Worm (Caenorhabditis elegans) whole organism, L1 larva: ENCODE data around the gene Y27F2A.9.

ENCODE experiments used
- C16A3.4 ChIP-seq: fragments of 150-350 bp; optimal IDR thresholded peaks from 2 replicates; lab custom pipeline; 2014; ENCODE audit warnings: missing biosample characterization, missing genetic modification characterization
- Y116A8C.19 ChIP-seq: sonication (generic microtip); optimal IDR thresholded peaks from 2 replicates; lab custom pipeline; 2016; ENCODE audit warnings: missing compliant biosample characterization, missing genetic modification characterization, borderline replicate concordance
- alr-1 ChIP-seq: fragments of 200-800 bp; sonication (Bioruptor generic); optimal IDR thresholded peaks from 2 replicates; lab custom pipeline; 2018; ENCODE audit warnings: borderline replicate concordance, mild to moderate bottlenecking, missing genetic modification characterization, missing compliant biosample characterization
- blmp-1 ChIP-seq: fragments of 150-350 bp; optimal IDR thresholded peaks from 2 replicates; lab custom pipeline; 2014; ENCODE audit warnings: missing biosample characterization, missing genetic modification characterization
- ceh-63 ChIP-seq: fragments of 200-800 bp; sonication (Bioruptor generic); optimal IDR thresholded peaks from 2 replicates; lab custom pipeline; 2018; ENCODE audit warnings: mild to moderate bottlenecking, missing genetic modification characterization, missing compliant biosample characterization
- ceh-82 ChIP-seq, 3 experiments: fragments of 150-350 bp in 1 of 3; sonication (generic microtip) in 2 of 3; optimal IDR thresholded peaks; 2 replicates each; lab custom pipeline; 2014 to 2017; ENCODE audit warnings: missing biosample characterization in 3 of 3, missing genetic modification characterization in 3 of 3
- ceh-90 ChIP-seq: sonication (generic microtip); optimal IDR thresholded peaks from 2 replicates; lab custom pipeline; 2016; ENCODE audit warnings: missing genetic modification characterization, missing compliant biosample characterization
- dsc-1 ChIP-seq: sonication (generic microtip); optimal IDR thresholded peaks from 2 replicates; lab custom pipeline; 2016; ENCODE audit warnings: mild to moderate bottlenecking, missing genetic modification characterization, missing compliant biosample characterization
- efl-3 ChIP-seq: fragments of 200-800 bp; sonication (Bioruptor generic); optimal IDR thresholded peaks from 2 replicates; lab custom pipeline; 2018; ENCODE audit warnings: mild to moderate bottlenecking, missing genetic modification characterization, missing compliant biosample characterization
- egl-13 ChIP-seq: sonication (generic microtip); optimal IDR thresholded peaks from 2 replicates; lab custom pipeline; 2016; ENCODE audit warnings: missing genotype, missing genetic modification reagents, missing genetic modification characterization, missing compliant biosample characterization
- elt-2 ChIP-seq: sonication (generic microtip); optimal IDR thresholded peaks from 2 replicates; lab custom pipeline; 2016; ENCODE audit warnings: missing genetic modification characterization, mild to moderate bottlenecking, inconsistent platforms, missing compliant biosample characterization, missing genetic modification reagents
- fkh-4 ChIP-seq: sonication (generic microtip); optimal IDR thresholded peaks from 2 replicates; lab custom pipeline; 2016; ENCODE audit warnings: missing compliant biosample characterization, missing genetic modification characterization, borderline replicate concordance
- fos-1 ChIP-seq: fragments of 150-350 bp; optimal IDR thresholded peaks from 2 replicates; lab custom pipeline; 2014; ENCODE audit warnings: missing biosample characterization, missing genetic modification characterization
- grh-1 ChIP-seq: fragments of 200-800 bp; sonication (Bioruptor generic); IDR thresholded peaks from 2 replicates; pipeline ENCODE4 v1.3.6; 2022; ENCODE audit warnings: missing genetic modification reagents, missing genetic modification characterization, missing compliant biosample characterization
- hpl-2 ChIP-seq: fragments of 150-350 bp; optimal IDR thresholded peaks from 2 replicates; lab custom pipeline; 2014; ENCODE audit warnings: missing biosample characterization, missing genetic modification reagents, missing genetic modification characterization
- isw-1 ChIP-seq: fragments of 200-800 bp; sonication (Bioruptor generic); IDR thresholded peaks from 2 replicates; pipeline ENCODE4 v1.3.6; 2022; ENCODE audit warnings: missing genetic modification characterization, missing compliant biosample characterization
- jun-1 ChIP-seq: fragments of 150-350 bp; optimal IDR thresholded peaks from 2 replicates; lab custom pipeline; 2014; ENCODE audit warnings: missing biosample characterization, missing genetic modification reagents, missing genetic modification characterization
- lin-13 ChIP-seq: fragments of 150-350 bp; optimal IDR thresholded peaks from 2 replicates; lab custom pipeline; 2014; ENCODE audit warnings: missing biosample characterization, missing genetic modification reagents, missing genetic modification characterization
- lin-14 ChIP-seq: fragments of 200-800 bp; sonication (Bioruptor generic); optimal IDR thresholded peaks from 2 replicates; lab custom pipeline; 2018; ENCODE audit warnings: mild to moderate bottlenecking, missing genetic modification characterization, moderate library complexity, missing compliant biosample characterization
- lin-15B ChIP-seq: fragments of 150-350 bp; sonication (generic microtip); optimal IDR thresholded peaks from 3 replicates; lab custom pipeline; 2014; ENCODE audit warnings: missing biosample characterization, missing genetic modification characterization
- lin-35 ChIP-seq, 2 experiments: fragments of 150-350 bp; optimal IDR thresholded peaks; 2 replicates each; lab custom pipeline; 2014; ENCODE audit warnings: missing biosample characterization in 2 of 2, missing genetic modification characterization in 2 of 2, missing genetic modification reagents in 2 of 2
- lir-3 ChIP-seq: sonication (generic microtip); optimal IDR thresholded peaks from 2 replicates; lab custom pipeline; 2016; ENCODE audit warnings: mild to moderate bottlenecking, missing genetic modification characterization, moderate library complexity, missing compliant biosample characterization; ENCODE audit not compliant: poor library complexity
- lsy-2 ChIP-seq, 2 experiments: fragments of 150-350 bp; optimal IDR thresholded peaks; 2 replicates each; lab custom pipeline; 2014; ENCODE audit warnings: missing biosample characterization in 2 of 2, missing genetic modification characterization in 2 of 2
- mef-2 ChIP-seq: fragments of 150-350 bp; optimal IDR thresholded peaks from 2 replicates; lab custom pipeline; 2014; ENCODE audit warnings: missing biosample characterization, missing genetic modification characterization
- mep-1 ChIP-seq: fragments of 150-350 bp; optimal IDR thresholded peaks from 2 replicates; lab custom pipeline; 2014; ENCODE audit warnings: missing biosample characterization, missing genetic modification characterization
- nhr-20 ChIP-seq: sonication (generic microtip); optimal IDR thresholded peaks from 2 replicates; lab custom pipeline; 2016; ENCODE audit warnings: mild to moderate bottlenecking, missing genetic modification characterization, missing compliant biosample characterization
- nhr-237 ChIP-seq: fragments of 150-350 bp; optimal IDR thresholded peaks from 2 replicates; lab custom pipeline; 2014; ENCODE audit warnings: missing biosample characterization, missing genetic modification characterization
- nhr-28 ChIP-seq: fragments of 150-350 bp; optimal IDR thresholded peaks from 2 replicates; lab custom pipeline; 2014; ENCODE audit warnings: missing biosample characterization, missing genetic modification characterization
- nhr-47 ChIP-seq: sonication (generic microtip); optimal IDR thresholded peaks from 2 replicates; lab custom pipeline; 2016; ENCODE audit warnings: mild to moderate bottlenecking, missing genetic modification characterization, moderate library complexity, missing compliant biosample characterization
- nhr-76 ChIP-seq: sonication (generic microtip); optimal IDR thresholded peaks from 2 replicates; lab custom pipeline; 2017; ENCODE audit warnings: missing biosample characterization, missing genetic modification characterization
- nhr-84 ChIP-seq: sonication (generic microtip); optimal IDR thresholded peaks from 2 replicates; lab custom pipeline; 2017; ENCODE audit warnings: missing biosample characterization, missing genetic modification characterization
- nhr-85 ChIP-seq: sonication (generic microtip); peaks from one replicate; lab custom pipeline; 2016; ENCODE audit warnings: missing genetic modification characterization, inconsistent platforms, missing compliant biosample characterization
- pax-3 ChIP-seq: fragments of 200-800 bp; sonication (Bioruptor generic); optimal IDR thresholded peaks from 2 replicates; lab custom pipeline; 2018; ENCODE audit warnings: mild to moderate bottlenecking, missing genetic modification characterization, moderate library complexity, missing compliant biosample characterization
- pqm-1 ChIP-seq: sonication (generic microtip); optimal IDR thresholded peaks from 3 replicates; lab custom pipeline; 2017; ENCODE audit warnings: missing biosample characterization, missing genetic modification characterization
- rnt-1 ChIP-seq: sonication (generic microtip); optimal IDR thresholded peaks from 2 replicates; lab custom pipeline; 2016; ENCODE audit warnings: mild to moderate bottlenecking, missing genetic modification characterization, moderate library complexity, missing compliant biosample characterization
- snpc-4 ChIP-seq: fragments of 150-350 bp; optimal IDR thresholded peaks from 2 replicates; lab custom pipeline; 2014; ENCODE audit warnings: missing biosample characterization, missing genetic modification characterization
- snu-23 ChIP-seq: sonication (generic microtip); optimal IDR thresholded peaks from 2 replicates; lab custom pipeline; 2016; ENCODE audit warnings: missing genetic modification characterization, missing compliant biosample characterization
- sox-4 ChIP-seq: sonication (generic microtip); optimal IDR thresholded peaks from 2 replicates; lab custom pipeline; 2016; ENCODE audit warnings: missing genetic modification characterization, missing compliant biosample characterization
- sptf-1 ChIP-seq: fragments of 150-350 bp; optimal IDR thresholded peaks from 2 replicates; lab custom pipeline; 2014; ENCODE audit warnings: missing biosample characterization, missing genetic modification characterization
- sup-37 ChIP-seq: fragments of 200-800 bp; sonication (Bioruptor generic); optimal IDR thresholded peaks from 2 replicates; lab custom pipeline; 2018; ENCODE audit warnings: mild to moderate bottlenecking, missing genetic modification characterization, missing compliant biosample characterization
- swsn-7 ChIP-seq: sonication (generic microtip); optimal IDR thresholded peaks from 2 replicates; lab custom pipeline; 2016; ENCODE audit warnings: missing genetic modification characterization, missing compliant biosample characterization
- tbx-2 ChIP-seq: sonication (generic microtip); optimal IDR thresholded peaks from 2 replicates; lab custom pipeline; 2016; ENCODE audit warnings: missing genetic modification characterization, missing compliant biosample characterization
- tlp-1 ChIP-seq: fragments of 150-350 bp; optimal IDR thresholded peaks from 2 replicates; lab custom pipeline; 2014; ENCODE audit warnings: missing biosample characterization, missing genetic modification characterization
- unc-30 ChIP-seq: sonication (generic microtip); optimal IDR thresholded peaks from 2 replicates; lab custom pipeline; 2017; ENCODE audit warnings: missing biosample characterization, missing genetic modification characterization
- unc-62 ChIP-seq: fragments of 150-350 bp; optimal IDR thresholded peaks from 2 replicates; lab custom pipeline; 2014; ENCODE audit warnings: missing biosample characterization, missing genetic modification reagents, missing genetic modification characterization
- xbp-1 ChIP-seq: sonication (generic microtip); optimal IDR thresholded peaks from 2 replicates; lab custom pipeline; 2016; ENCODE audit warnings: missing genetic modification characterization, missing compliant biosample characterization
- zag-1 ChIP-seq: fragments of 150-350 bp; optimal IDR thresholded peaks from 2 replicates; lab custom pipeline; 2014; ENCODE audit warnings: missing biosample characterization, missing genetic modification characterization
- ztf-11 ChIP-seq, 2 experiments: sonication (generic microtip); optimal IDR thresholded peaks; 2 replicates each; lab custom pipeline; 2016 to 2017; ENCODE audit warnings: missing genetic modification characterization in 2 of 2, missing biosample characterization in 1 of 2, missing compliant biosample characterization in 1 of 2

Gene Y27F2A.9

DNA sequence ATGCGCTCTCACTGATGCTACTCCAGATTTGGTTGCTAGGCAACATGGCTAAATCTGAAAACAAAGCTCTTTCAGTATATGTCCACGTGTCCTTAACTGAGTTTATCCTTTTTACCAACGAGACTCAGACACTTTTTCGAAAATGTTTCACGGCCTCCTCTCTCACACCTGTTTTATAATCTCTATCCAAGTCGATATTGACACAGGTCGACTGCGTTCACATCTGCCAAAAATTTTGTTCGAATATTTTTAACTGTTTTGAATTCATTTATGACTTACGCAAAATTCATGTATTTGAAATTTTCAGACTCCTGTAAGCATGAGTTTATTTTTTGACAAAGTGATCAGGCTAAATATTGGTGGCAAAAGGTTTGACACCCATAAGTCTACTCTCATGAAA, 24.3 kb upstream of the Y27F2A.9 start, which contains the start of gene ZC239.3:
Gene ZC239.3, plus strand, starts transcription at position 301 of the 400 bp plus-strand sequence.
- TF ChIP-seq xbp-1 (tag; lab: Kevin White, UChicago), result peak; percentile 23

DNA sequence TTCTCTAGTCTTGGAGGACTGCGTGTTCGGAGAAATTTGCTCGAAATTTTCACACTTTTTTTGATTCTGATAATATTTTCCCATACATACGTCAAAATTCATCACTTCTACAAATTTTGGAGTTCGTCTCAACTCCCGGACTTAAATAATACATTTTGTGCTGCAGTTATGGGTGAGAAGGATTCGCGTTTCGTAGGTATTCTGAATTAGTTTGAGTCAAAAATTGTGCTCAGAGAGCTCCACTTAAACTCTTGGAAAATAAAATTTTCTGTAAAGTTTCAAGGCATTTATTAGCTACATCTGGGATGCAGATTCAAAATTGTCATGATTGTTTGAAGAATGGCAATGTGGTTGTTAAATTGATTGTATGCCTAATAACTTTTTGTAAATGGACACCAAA, 22.5 kb upstream of the Y27F2A.9 start, which contains the start of gene ZC239.4:
Gene ZC239.4, plus strand, starts transcription at position 301 of the 400 bp plus-strand sequence.
- TF ChIP-seq ceh-90 (tag; lab: Kevin White, UChicago) (no peak), tbx-2 (tag; lab: Kevin White, UChicago) (no peak), efl-3 (GFP tag; lab: Kevin White, UChicago) (no peak), snpc-4 (tag; lab: Kevin White, UChicago) (no peak), fkh-4 (tag; lab: Kevin White, UChicago) (no peak), lin-13 (no peak), elt-2 (tag; lab: Kevin White, UChicago) (no peak), lin-15B (tag; lab: Kevin White, UChicago) (no peak), nhr-85 (tag; lab: Kevin White, UChicago) (no peak), zag-1 (tag; lab: Kevin White, UChicago) (no peak), isw-1 (GFP tag; lab: Robert Waterston, UW) (no peak), nhr-20 (tag; lab: Kevin White, UChicago) (no peak), pax-3 (no peak), jun-1 (tag; lab: Kevin White, UChicago) (no peak), mep-1 (no peak), ceh-63 (GFP tag; lab: Kevin White, UChicago) (no peak), nhr-84 (no peak), pqm-1 (tag; lab: Kevin White, UChicago) (no peak), rnt-1 (no peak)

DNA sequence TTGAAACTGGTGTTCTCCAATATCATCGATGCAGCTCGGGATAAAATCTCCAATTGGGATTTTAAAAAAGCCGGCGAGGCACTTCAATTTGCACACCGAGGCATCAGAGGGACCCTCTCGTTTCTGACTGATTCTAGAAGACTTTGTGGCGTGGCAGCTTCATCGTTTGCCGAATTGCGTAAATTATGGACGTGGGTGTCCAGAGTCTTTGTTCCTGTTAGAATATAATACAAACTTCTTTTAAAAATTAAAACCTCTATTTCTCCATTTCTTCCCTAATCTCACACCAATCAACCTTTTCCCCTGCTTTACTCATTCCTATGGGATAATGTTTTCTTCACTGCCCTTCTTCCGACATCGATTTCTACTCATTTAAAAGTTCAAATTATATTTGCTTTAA, 18.9 kb upstream of the Y27F2A.9 start, which contains the start of gene ZC239.5:
Gene ZC239.5, plus strand, starts transcription at position 301 of the 400 bp plus-strand sequence.
- TF ChIP-seq hpl-2 (GFP tag; lab: Kevin White, UChicago), result no peak
- no peak for TF ChIP-seq nhr-84
- TF ChIP-seq alr-1, result no peak
- TF ChIP-seq sup-37, result no peak
- TF ChIP-seq nhr-85 (tag; lab: Kevin White, UChicago), result no peak
- no peak for TF ChIP-seq lin-35 (GFP tag; optimal IDR thresholded peaks at IDR 0.05; lab: Kevin White, UChicago)
- TF ChIP-seq Y116A8C.19 (tag; lab: Kevin White, UChicago), result no peak
- no peak for TF ChIP-seq dsc-1 (tag; lab: Kevin White, UChicago)

DNA sequence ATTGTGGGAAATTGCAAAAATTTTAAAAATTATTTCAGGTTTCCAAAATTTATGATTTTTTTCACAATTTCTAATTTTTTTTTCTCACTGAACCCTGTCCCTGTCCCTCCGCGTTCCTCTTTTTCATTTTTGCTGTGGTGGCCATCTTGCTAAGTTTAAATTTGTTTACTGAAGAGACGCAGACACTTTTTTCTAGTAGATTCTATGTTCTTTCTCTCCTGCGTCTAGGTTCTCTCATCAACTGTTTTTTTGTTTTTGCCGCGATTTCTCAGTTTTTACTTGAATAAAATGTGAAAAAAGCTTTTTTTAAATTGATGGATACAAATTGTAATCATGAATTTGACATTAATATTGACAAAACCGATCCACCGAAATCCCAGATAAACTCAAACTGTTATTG, 17.8 kb upstream of the Y27F2A.9 start, which contains the start of gene ZC239.6:
Gene ZC239.6, plus strand, starts transcription at position 381 of the 400 bp plus-strand sequence.
- TF ChIP-seq unc-62 (no peak), xbp-1 (tag; lab: Kevin White, UChicago) (peak; percentile 16), fos-1 (tag; lab: Kevin White, UChicago) (no peak), blmp-1 (tag; lab: Kevin White, UChicago) (peak; percentile 17), lin-35 (GFP tag; optimal IDR thresholded peaks at IDR 0.05; lab: Kevin White, UChicago) (peak in 1 of 2 experiments; percentile 8), ceh-82 (tag; optimal IDR thresholded peaks at IDR 0.05; lab: Kevin White, UChicago) (peak in 1 of 3 experiments; percentile 5), sox-4 (no peak), nhr-76 (tag; lab: Kevin White, UChicago) (no peak), nhr-237 (tag; lab: Kevin White, UChicago) (no peak), jun-1 (tag; lab: Kevin White, UChicago) (no peak), mep-1 (peak; percentile 27), tlp-1 (tag; lab: Kevin White, UChicago) (no peak), sptf-1 (tag; lab: Kevin White, UChicago) (no peak), unc-30 (tag; lab: Kevin White, UChicago) (no peak), lin-14 (GFP tag; lab: Kevin White, UChicago) (peak; percentile 69), C16A3.4 (tag; lab: Kevin White, UChicago) (no peak), ceh-63 (GFP tag; lab: Kevin White, UChicago) (no peak), hpl-2 (GFP tag; lab: Kevin White, UChicago) (no peak), nhr-47 (tag; lab: Kevin White, UChicago) (peak; percentile 17), nhr-28 (tag; lab: Kevin White, UChicago) (no peak), lsy-2 (tag; optimal IDR thresholded peaks at IDR 0.05; lab: Kevin White, UChicago) (peak; percentile 23 to 51), grh-1 (GFP tag; lab: Robert Waterston, UW) (no peak), mef-2 (tag; lab: Kevin White, UChicago) (no peak), lir-3 (no peak), swsn-7 (tag; lab: Kevin White, UChicago) (peak; percentile 43), egl-13 (no peak), snu-23 (GFP tag; lab: Kevin White, UChicago) (peak; percentile 68), ztf-11 (tag; optimal IDR thresholded peaks at IDR 0.05; lab: Kevin White, UChicago) (no peak), rnt-1 (peak; percentile 53), nhr-85 (tag; lab: Kevin White, UChicago) (peak; percentile 46)
